Worm (Caenorhabditis elegans): Measurements from ENCODE around the gene ZK131.11.

- TF ChIP-seq R02D3.7 (tag; optimal IDR thresholded peaks at IDR 0.05) (no peak), nhr-77 (tag; optimal IDR thresholded peaks at IDR 0.05) (no peak), unc-62 (GFP tag; optimal IDR thresholded peaks at IDR 0.05) (no peak), lin-39 (tag; optimal IDR thresholded peaks at IDR 0.05) (no peak), ztf-11 (tag; optimal IDR thresholded peaks at IDR 0.05) (no peak), aly-2 (tag; optimal IDR thresholded peaks at IDR 0.05) (no peak), nhr-25 (tag; optimal IDR thresholded peaks at IDR 0.05) (no peak), sma-9 (GFP tag; optimal IDR thresholded peaks at IDR 0.05) (no peak), sma-9 (tag; optimal IDR thresholded peaks at IDR 0.05) (no peak), snpc-4 (tag; optimal IDR thresholded peaks at IDR 0.05) (no peak), lin-13 (GFP tag; optimal IDR thresholded peaks at IDR 0.05) (no peak)
These were observed 5.1 kb upstream of the ZK131.11 start for ce11 chrII:13786899-13787298.

All from whole organism, L2 larva.